Fruit fly (Drosophila melanogaster): ENCODE measurements around the gene chb.
A peak's percentile ranks its signal among the peaks of the same experiment; 100 is the strongest.

chb gene

DNA sequence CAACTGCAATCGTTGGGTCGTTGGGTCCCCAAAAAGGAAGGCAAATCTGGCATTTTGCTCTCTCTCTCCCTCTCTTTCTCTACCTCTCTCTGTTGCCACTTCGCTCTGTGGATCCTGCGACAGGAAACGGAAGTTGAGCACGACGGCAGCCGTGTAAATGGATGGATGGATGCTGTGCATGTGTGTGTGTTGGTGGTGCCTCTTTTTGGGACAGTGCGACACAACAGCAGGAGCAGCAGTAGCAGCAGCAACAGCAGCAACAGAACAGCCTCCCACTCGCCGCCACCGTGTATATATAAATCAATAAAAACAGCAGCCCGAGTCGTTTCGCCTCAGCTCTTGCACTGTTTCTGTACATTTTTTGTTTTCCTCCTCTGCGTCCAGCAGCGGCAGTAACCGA lies 19.4 kb downstream of the chb start:
- TF ChIP-seq noc (tag; optimal IDR thresholded peaks at IDR 0.05), result no peak

dm6 chr3L:21193170-21193569 lies 20.5 kb downstream of the chb start, which contains the start of gene CG42337:
Gene CG42337, minus strand, starts transcription at chr3L:21193363.
- no peak for TF ChIP-seq noc (tag; optimal IDR thresholded peaks at IDR 0.05)

dm6 chr3L:21194392-21194925 lies 21.8 kb downstream of the chb start:
- no peak for TF ChIP-seq noc (tag; optimal IDR thresholded peaks at IDR 0.05)

dm6 chr3L:21196563-21196962 lies 23.9 kb downstream of the chb start, which contains the start of the genes Targ3 and park:
Gene Targ3, plus strand, starts transcription at chr3L:21196831.
Gene park, minus strand, starts transcription at chr3L:21196853.
- no peak for TF ChIP-seq noc (tag; optimal IDR thresholded peaks at IDR 0.05)

DNA sequence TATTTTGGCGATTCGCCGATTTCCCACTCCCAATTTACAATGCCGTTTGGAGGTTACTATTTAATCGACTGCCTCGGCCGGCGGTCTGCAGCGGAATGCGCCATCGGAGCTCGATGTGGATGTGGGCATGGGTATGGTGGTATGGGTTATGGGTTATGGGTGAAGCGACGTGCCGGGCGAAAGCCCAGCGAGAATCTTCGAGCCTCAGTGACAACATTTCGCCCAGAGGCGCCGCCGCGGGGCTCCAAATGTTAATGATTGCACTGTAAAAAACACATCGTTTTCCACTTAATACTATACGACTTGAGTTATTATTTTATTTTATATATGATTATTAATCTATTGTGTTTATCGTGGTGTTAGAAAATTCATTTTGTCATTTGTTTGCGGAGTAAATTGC lies 27.9 kb downstream of the chb start:
- no peak for TF ChIP-seq noc (tag; optimal IDR thresholded peaks at IDR 0.05)

DNA sequence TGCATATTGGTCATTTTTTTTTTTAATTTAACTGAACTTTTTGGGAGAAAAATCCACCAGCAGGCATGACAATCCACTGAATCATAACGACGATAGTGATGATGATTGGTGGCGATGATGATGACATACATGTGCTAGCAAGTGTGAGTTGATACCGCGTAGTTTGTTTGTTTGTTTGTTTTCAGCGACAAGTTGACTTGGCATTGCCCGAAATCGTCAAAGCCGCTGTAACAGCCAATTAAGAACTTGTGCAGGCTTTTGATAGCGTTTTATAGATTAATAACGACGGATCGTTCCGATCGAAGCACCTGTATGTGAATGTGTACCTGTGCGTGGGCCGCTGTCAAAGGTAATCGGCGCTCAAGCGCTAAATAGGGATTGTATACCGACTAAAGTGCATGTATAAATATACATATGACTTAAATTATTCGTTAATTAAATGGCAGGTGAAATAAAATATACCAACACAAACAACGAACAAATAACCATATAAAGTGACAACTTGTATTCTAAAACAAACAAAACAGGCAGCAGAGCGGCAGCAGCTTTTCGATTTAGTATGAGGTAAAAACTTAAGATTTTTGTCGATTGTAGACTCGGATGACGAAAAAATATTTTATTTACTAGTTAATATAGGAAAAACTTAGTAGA lies 28.7 kb downstream of the chb start:
- no peak for TF ChIP-seq noc (tag; optimal IDR thresholded peaks at IDR 0.05)

- peak; percentile 3 for TF ChIP-seq noc (tag; optimal IDR thresholded peaks at IDR 0.05)
Measured at dm6 chr3L:21202029-21202776, 29.6 kb downstream of the chb start.

- TF ChIP-seq noc (tag; optimal IDR thresholded peaks at IDR 0.05), result no peak
Measured at dm6 chr3L:21202777-21203282, 30.2 kb downstream of the chb start, which contains the start of the genes Targ1, CG10512 and Targ2. Gene Targ1, minus strand, starts transcription at chr3L:21202882. Gene CG10512, plus strand, starts transcription at chr3L:21202920. Gene Targ2, minus strand, starts transcription at chr3L:21203232.

- peak; percentile 79 for TF ChIP-seq noc (tag; optimal IDR thresholded peaks at IDR 0.05)
Measured at dm6 chr3L:21204581-21205495, 32.2 kb downstream of the chb start.

dm6 chr3L:21205496-21205824 lies 32.8 kb downstream of the chb start:
- TF ChIP-seq noc (tag; optimal IDR thresholded peaks at IDR 0.05), result no peak

DNA sequence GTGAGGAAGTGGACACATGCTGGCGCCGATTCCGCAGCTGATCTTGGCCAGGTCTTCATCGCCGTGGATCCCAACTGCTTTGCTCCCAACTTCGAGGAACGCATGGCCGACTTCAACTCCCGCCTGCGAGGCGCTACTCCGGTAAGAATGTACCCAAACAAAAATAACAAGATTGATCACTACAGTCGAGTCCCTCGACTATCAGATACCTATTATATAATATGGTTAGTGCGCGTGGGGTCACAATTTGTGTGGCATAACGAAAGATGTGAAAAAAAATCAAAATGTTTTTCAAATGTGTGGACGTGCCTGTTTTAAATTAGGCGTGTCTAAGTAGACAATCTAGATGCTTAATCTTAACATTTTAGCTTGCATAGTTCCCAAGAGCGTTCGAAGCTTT lies 33.8 kb downstream of the chb start:
- TF ChIP-seq noc (tag; optimal IDR thresholded peaks at IDR 0.05), result no peak

DNA sequence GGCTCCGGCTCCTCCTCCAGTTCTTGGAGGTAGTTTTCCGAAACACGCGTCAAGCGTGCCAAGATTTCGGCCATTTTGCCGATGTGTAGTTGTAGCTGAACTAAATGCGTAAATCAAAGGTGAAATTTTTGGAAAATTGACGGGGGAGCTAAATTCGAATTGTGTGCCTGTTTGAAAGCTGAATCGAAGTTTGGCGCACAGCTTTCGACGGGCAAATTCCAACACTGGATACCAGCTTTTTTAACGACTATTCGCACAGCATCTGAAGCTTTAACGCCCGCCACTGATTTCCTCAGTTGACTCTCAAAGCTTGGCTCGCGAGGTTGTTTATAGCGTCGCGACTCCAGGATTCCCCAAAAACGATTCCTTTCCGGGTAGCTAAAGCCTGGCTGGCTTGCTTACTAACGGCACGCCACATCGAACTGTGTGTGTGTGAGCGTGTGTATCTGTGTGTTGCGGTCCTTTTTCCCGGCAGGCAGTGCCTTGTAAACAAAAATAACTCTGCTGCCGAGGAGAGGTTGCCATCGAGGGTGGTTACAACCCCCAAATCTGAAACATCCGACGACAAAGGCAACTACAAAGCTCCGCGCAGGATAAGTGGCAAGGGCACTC lies 37.4 kb downstream of the chb start, which contains the start of the genes CG10510 and CG10508:
TSS of gene CG10510 (minus strand) at position 164 of the 612 bp plus-strand sequence.
TSS of gene CG10508 (plus strand) at position 295 of the 612 bp plus-strand sequence.
- TF ChIP-seq noc (tag; optimal IDR thresholded peaks at IDR 0.05), result no peak

- no peak for TF ChIP-seq noc (tag; optimal IDR thresholded peaks at IDR 0.05)
Measured at dm6 chr3L:21216697-21217291, 44.1 kb downstream of the chb start, which contains the start of the genes Trmt112 and Ilk. Gene Trmt112, minus strand, starts transcription at chr3L:21216839. Gene Ilk, plus strand, starts transcription at chr3L:21216901.

- no peak for TF ChIP-seq noc (tag; optimal IDR thresholded peaks at IDR 0.05)
Measured at dm6 chr3L:21219160-21219559, 46.5 kb downstream of the chb start.

All from whole organism, larva.